Worm (Caenorhabditis elegans): ENCODE results near the gene cki-2.

- no peak for TF ChIP-seq ama-1 (optimal IDR thresholded peaks at IDR 0.05)
- no peak for TF ChIP-seq aly-1 (tag; optimal IDR thresholded peaks at IDR 0.05)
- TF ChIP-seq F13C5.2 (tag; optimal IDR thresholded peaks at IDR 0.05), result no peak
- TF ChIP-seq tra-4 (tag; optimal IDR thresholded peaks at IDR 0.05), result no peak
- TF ChIP-seq B0310.2 (tag; optimal IDR thresholded peaks at IDR 0.05), result no peak
- no peak for TF ChIP-seq sea-1 (GFP tag; conservative IDR thresholded peaks at IDR 0.05)
- no peak for TF ChIP-seq scrt-1 (GFP tag; IDR thresholded peaks at IDR 0.05)
- TF ChIP-seq flt-1 (GFP tag; IDR thresholded peaks at IDR 0.05), result no peak
- TF ChIP-seq hnd-1 (tag; optimal IDR thresholded peaks at IDR 0.05), result no peak
- TF ChIP-seq tbx-11 (GFP tag; IDR thresholded peaks at IDR 0.05), result no peak
- TF ChIP-seq ceh-13 (GFP tag; optimal IDR thresholded peaks at IDR 0.05), result no peak
Measured at ce11 chrII:7770253-7770652, 46.0 kb upstream of the cki-2 start.
